Fruit fly (Drosophila melanogaster): Measurements from ENCODE around the gene CG34043.

CG34043 gene

DNA sequence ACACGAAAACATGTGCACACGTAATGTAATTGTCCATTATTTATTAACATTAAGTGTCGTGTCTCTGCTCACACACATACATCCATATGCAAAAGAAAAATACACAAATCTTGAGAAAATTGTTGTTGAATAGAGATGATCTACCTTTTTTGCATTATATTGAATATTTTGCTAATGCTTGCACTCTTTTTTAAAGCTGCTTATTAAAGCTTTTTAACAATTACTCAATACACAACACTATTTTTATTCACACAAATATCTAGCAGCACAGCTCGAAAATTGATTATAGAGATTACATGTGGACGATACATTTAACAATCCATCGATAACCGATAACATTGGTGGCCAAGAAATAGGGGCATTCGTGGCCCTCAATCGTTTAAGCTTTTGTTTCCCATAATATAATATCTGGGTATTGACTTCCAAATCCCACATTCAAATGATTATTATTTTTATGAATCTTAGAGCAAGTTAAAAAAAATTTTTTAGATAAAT lies 11.4 kb upstream of the CG34043 start, which contains the start of gene Ufd4 (continued):
- TF ChIP-seq grn (GFP tag; optimal IDR thresholded peaks at IDR 0.05) (no peak), Ptx1 (GFP tag; IDR thresholded peaks at IDR 0.05) (no peak), H15 (GFP tag; IDR thresholded peaks at IDR 0.05) (no peak), CG8281 (tag; optimal IDR thresholded peaks at IDR 0.05) (no peak), CG6254 (GFP tag; optimal IDR thresholded peaks at IDR 0.05) (peak; percentile 41), trem (tag; optimal IDR thresholded peaks at IDR 0.05) (peak; percentile 66), CG4360 (GFP tag; IDR thresholded peaks at IDR 0.05) (peak; percentile 52; the same call in 1 of the 2 replicates), Ssrp (tag; optimal IDR thresholded peaks at IDR 0.05) (peak; percentile 68), CG2678 (tag; optimal IDR thresholded peaks at IDR 0.05) (no peak), nerfin-1 (tag; optimal IDR thresholded peaks at IDR 0.05) (no peak), E2f1 (GFP tag; IDR thresholded peaks at IDR 0.05) (peak; percentile 64; the same call in 1 of the 2 replicates), Eip74EF (GFP tag; optimal IDR thresholded peaks at IDR 0.05) (no peak), HLHmδ (GFP tag; optimal IDR thresholded peaks at IDR 0.05) (no peak), dysf (GFP tag; IDR thresholded peaks at IDR 0.05) (no peak; the same call in 2 of the 3 replicates), odd (GFP tag; optimal IDR thresholded peaks at IDR 0.05) (no peak), Jarid2 (GFP tag; optimal IDR thresholded peaks at IDR 0.05) (no peak), CG10979 (tag; optimal IDR thresholded peaks at IDR 0.05) (peak; percentile 64), CG8290 (GFP tag; optimal IDR thresholded peaks at IDR 0.05) (peak; percentile 33), CG8290 (tag; optimal IDR thresholded peaks at IDR 0.05) (no peak), Hr51 (GFP tag; optimal IDR thresholded peaks at IDR 0.05) (peak in 1 of 2 experiments; percentile 56), dm (GFP tag; optimal IDR thresholded peaks at IDR 0.05) (peak; percentile 8), dati (GFP tag; IDR thresholded peaks at IDR 0.05) (no peak), CG7357 (GFP tag; IDR thresholded peaks at IDR 0.05) (no peak), fru (optimal IDR thresholded peaks at IDR 0.05) (no peak), sob (GFP tag; IDR thresholded peaks at IDR 0.05) (peak; percentile 36; the same call in 1 of the 2 replicates), crol (GFP tag; IDR thresholded peaks at IDR 0.05) (no peak), CG1233 (GFP tag; optimal IDR thresholded peaks at IDR 0.05) (peak; percentile 46), CG9609 (GFP tag; optimal IDR thresholded peaks at IDR 0.05) (peak; percentile 16), unc-4 (GFP tag; IDR thresholded peaks at IDR 0.05; ENCODE audit: partially characterized antibody) (no peak; the same call in 1 of the 2 replicates), CG4854 (GFP tag; optimal IDR thresholded peaks at IDR 0.05) (peak; percentile 35), CG43689 (GFP tag; IDR thresholded peaks at IDR 0.05) (no peak), chif (GFP tag; optimal IDR thresholded peaks at IDR 0.05) (peak; percentile 16 to 49), E2f2 (GFP tag; IDR thresholded peaks at IDR 0.05) (peak; percentile 33; the same call in 1 of the 2 replicates), mirr (GFP tag; optimal IDR thresholded peaks at IDR 0.05) (no peak), CG30020 (tag; optimal IDR thresholded peaks at IDR 0.05) (peak; percentile 95), fu2 (GFP tag; optimal IDR thresholded peaks at IDR 0.05) (peak; percentile 40), vvl (GFP tag; IDR thresholded peaks at IDR 0.05) (peak; percentile 88; the same call in 1 of the 2 replicates), row (GFP tag; IDR thresholded peaks at IDR 0.05) (peak; percentile 81), CG9797 (GFP tag; optimal IDR thresholded peaks at IDR 0.05) (no peak), Dref (GFP tag; IDR thresholded peaks at IDR 0.05) (peak; percentile 81), Mes4 (GFP tag; optimal IDR thresholded peaks at IDR 0.05) (peak; percentile 11), Doc3 (GFP tag; IDR thresholded peaks at IDR 0.05; ENCODE audit: partially characterized antibody) (0 out of 3 replicates have a peak, but pooled peaks have one; percentile 36), NC2β (GFP tag; optimal IDR thresholded peaks at IDR 0.05) (peak; percentile 66), hbn (GFP tag; IDR thresholded peaks at IDR 0.05; ENCODE audit: partially characterized antibody) (no peak; the same call in 1 of the 2 replicates), CG8765 (GFP tag; IDR thresholded peaks at IDR 0.05) (no peak), CG17385 (GFP tag; optimal IDR thresholded peaks at IDR 0.05) (no peak), dmrt11E (tag; optimal IDR thresholded peaks at IDR 0.05) (peak; percentile 62), klu (GFP tag; IDR thresholded peaks at IDR 0.05) (no peak), B-H1 (GFP tag; IDR thresholded peaks at IDR 0.05) (peak; percentile 46; the same call in 1 of the 3 replicates), btn (GFP tag; optimal IDR thresholded peaks at IDR 0.05) (peak; percentile 14), Atf3 (GFP tag; optimal IDR thresholded peaks at IDR 0.05) (no peak)
